Fruit fly (Drosophila melanogaster) whole organism, embryonic: ENCODE measurements around the gene Iru.

Source experiments
- Blimp-1 ChIP-seq: fragments of 200-800 bp; sonication (Bioruptor generic); optimal IDR thresholded peaks from 3 replicates; lab custom pipeline; 2018; ENCODE audit warnings: missing biosample characterization, missing genetic modification characterization, mild to moderate bottlenecking, moderate library complexity, missing genetic modification reagents
- BtbVII ChIP-seq: fragments of 200-800 bp; sonication (Bioruptor generic); optimal IDR thresholded peaks from 3 replicates; lab custom pipeline; 2017; ENCODE audit warnings: missing biosample characterization, mild to moderate bottlenecking, missing genetic modification characterization
- CG10979 ChIP-seq: fragments of 200-800 bp; sonication (Bioruptor generic); optimal IDR thresholded peaks from 2 replicates; lab custom pipeline; 2018; ENCODE audit warnings: missing biosample characterization, mild to moderate bottlenecking, missing genetic modification characterization, moderate library complexity
- CG11085 ChIP-seq: fragments of 200-800 bp; sonication (Bioruptor generic); IDR thresholded peaks from 2 replicates; pipeline ENCODE4 v1.3.6; 2022; ENCODE audit warnings: missing biosample characterization, missing genetic modification characterization
- CG1233 ChIP-seq: fragments of 200-800 bp; sonication (Bioruptor generic); optimal IDR thresholded peaks from 4 replicates; lab custom pipeline; 2018; ENCODE audit warnings: missing biosample characterization, mild to moderate bottlenecking, missing genetic modification characterization
- CG17359 ChIP-seq: fragments of 200-800 bp; sonication (Bioruptor generic); optimal IDR thresholded peaks from 3 replicates; lab custom pipeline; 2018; ENCODE audit warnings: missing biosample characterization, mild to moderate bottlenecking, missing genetic modification characterization, moderate library complexity
- CG30020 ChIP-seq: fragments of 200-800 bp; optimal IDR thresholded peaks from 2 replicates; lab custom pipeline; 2019; ENCODE audit warnings: missing biosample characterization, mild to moderate bottlenecking, missing genetic modification characterization, moderate library complexity
- CG3163 ChIP-seq: fragments of 200-800 bp; sonication (Bioruptor generic); optimal IDR thresholded peaks from 3 replicates; lab custom pipeline; 2016; ENCODE audit warnings: missing biosample characterization, missing genetic modification characterization
- CG32532 ChIP-seq: fragments of 200-800 bp; sonication (Bioruptor generic); IDR thresholded peaks from 2 replicates; pipeline ENCODE4 v1.3.6; 2022; ENCODE audit warnings: missing biosample characterization, missing genetic modification characterization
- CG3281 ChIP-seq: fragments of 200-800 bp; sonication (Bioruptor generic); optimal IDR thresholded peaks from 3 replicates; lab custom pipeline; 2017; ENCODE audit warnings: missing biosample characterization, mild to moderate bottlenecking, missing genetic modification characterization
- CG3407 ChIP-seq: fragments of 200-800 bp; sonication (Bioruptor generic); optimal IDR thresholded peaks from 2 replicates; lab custom pipeline; 2018; ENCODE audit warnings: missing biosample characterization, mild to moderate bottlenecking, missing genetic modification characterization
- CG4617 ChIP-seq: fragments of 200-800 bp; sonication (Bioruptor generic); optimal IDR thresholded peaks from 3 replicates; lab custom pipeline; 2016; ENCODE audit warnings: missing biosample characterization, missing genetic modification characterization, borderline replicate concordance
- CG4820 ChIP-seq: fragments of 200-800 bp; sonication (Bioruptor generic); optimal IDR thresholded peaks from 3 replicates; lab custom pipeline; 2016; ENCODE audit warnings: missing biosample characterization, missing genetic modification characterization
- CG6654 ChIP-seq: fragments of 200-800 bp; sonication (Bioruptor generic); optimal IDR thresholded peaks from 2 replicates; lab custom pipeline; 2017; ENCODE audit warnings: missing biosample characterization, mild to moderate bottlenecking, missing genetic modification characterization
- CG6813 ChIP-seq: fragments of 200-800 bp; sonication (Bioruptor generic); optimal IDR thresholded peaks from 2 replicates; lab custom pipeline; 2017; ENCODE audit warnings: missing biosample characterization, missing genetic modification characterization, mild to moderate bottlenecking, moderate library complexity, missing genetic modification reagents
- CG7928 ChIP-seq: fragments of 200-800 bp; sonication (Bioruptor generic); optimal IDR thresholded peaks from 2 replicates; lab custom pipeline; 2017; ENCODE audit warnings: missing biosample characterization, mild to moderate bottlenecking, missing genetic modification characterization
- CG8924 ChIP-seq: fragments of 200-800 bp; optimal IDR thresholded peaks from 3 replicates; lab custom pipeline; 2019; ENCODE audit warnings: missing biosample characterization, mild to moderate bottlenecking, missing genetic modification characterization, moderate library complexity
- Camta ChIP-seq: fragments of 200-800 bp; sonication (Bioruptor generic); optimal IDR thresholded peaks from 2 replicates; lab custom pipeline; 2016; ENCODE audit warnings: missing biosample characterization, missing genetic modification characterization
- CrebB ChIP-seq: fragments of 200-800 bp; sonication (Bioruptor generic); optimal IDR thresholded peaks from 3 replicates; lab custom pipeline; 2018; ENCODE audit warnings: missing biosample characterization, mild to moderate bottlenecking, missing genetic modification characterization
- Deaf1 ChIP-seq: fragments of 200-800 bp; optimal IDR thresholded peaks from 3 replicates; lab custom pipeline; 2019; ENCODE audit warnings: missing biosample characterization, mild to moderate bottlenecking, missing genetic modification characterization, moderate library complexity
- Dek ChIP-seq: fragments of 200-800 bp; sonication (Bioruptor generic); optimal IDR thresholded peaks from 3 replicates; lab custom pipeline; 2019; ENCODE audit warnings: missing biosample characterization, mild to moderate bottlenecking, missing genetic modification characterization, moderate library complexity
- Dref ChIP-seq: fragments of 200-800 bp; sonication (Bioruptor generic); IDR thresholded peaks from 2 replicates; pipeline ENCODE4 v1.3.6; 2022; ENCODE audit warnings: missing biosample characterization, missing genetic modification characterization
- ERR ChIP-seq: fragments of 200-800 bp; sonication (Bioruptor generic); optimal IDR thresholded peaks from 2 replicates; lab custom pipeline; 2016; ENCODE audit warnings: missing biosample characterization, missing genetic modification characterization
- Hmr ChIP-seq: fragments of 200-800 bp; sonication (Bioruptor generic); optimal IDR thresholded peaks from 3 replicates; lab custom pipeline; 2017; ENCODE audit warnings: mild to moderate bottlenecking, missing biosample characterization, missing genetic modification reagents, missing genetic modification characterization
- Hmx ChIP-seq: fragments of 200-800 bp; sonication (Bioruptor generic); optimal IDR thresholded peaks from 2 replicates; lab custom pipeline; 2016; ENCODE audit warnings: missing biosample characterization, missing genetic modification characterization
- MESR4 ChIP-seq: fragments of 200-800 bp; sonication (Bioruptor generic); optimal IDR thresholded peaks from 2 replicates; lab custom pipeline; 2018; ENCODE audit warnings: missing biosample characterization, mild to moderate bottlenecking, missing genetic modification characterization, moderate library complexity
- Rfx ChIP-seq: fragments of 200-800 bp; sonication (Bioruptor generic); IDR thresholded peaks from 2 replicates; pipeline ENCODE4 v1.3.6; 2022; ENCODE audit warnings: missing biosample characterization, missing genetic modification characterization
- Side ChIP-seq: fragments of 200-800 bp; sonication (Bioruptor generic); optimal IDR thresholded peaks from 2 replicates; lab custom pipeline; 2016; ENCODE audit warnings: missing biosample characterization, missing genetic modification characterization
- Sry-β ChIP-seq: fragments of 200-800 bp; sonication (Bioruptor generic); optimal IDR thresholded peaks from 2 replicates; lab custom pipeline; 2018; ENCODE audit warnings: missing biosample characterization, mild to moderate bottlenecking, missing genetic modification characterization, moderate library complexity
- Vsx1 ChIP-seq: fragments of 200-800 bp; sonication (Bioruptor generic); optimal IDR thresholded peaks from 2 replicates; lab custom pipeline; 2017; ENCODE audit warnings: missing biosample characterization, mild to moderate bottlenecking, missing genetic modification characterization, missing genetic modification reagents
- abd-A ChIP-seq: fragments of 200-800 bp; sonication (Bioruptor generic); optimal IDR thresholded peaks from 3 replicates; lab custom pipeline; 2019; ENCODE audit warnings: missing biosample characterization, mild to moderate bottlenecking, missing genetic modification characterization, moderate library complexity
- ara ChIP-seq: fragments of 200-800 bp; sonication (Bioruptor generic); IDR thresholded peaks from 2 replicates; pipeline ENCODE4 v1.3.6; 2022; ENCODE audit warnings: missing biosample characterization, missing genetic modification characterization
- ash1 ChIP-seq: fragments of 200-800 bp; sonication (Bioruptor generic); optimal IDR thresholded peaks from 2 replicates; lab custom pipeline; 2018; ENCODE audit warnings: missing biosample characterization, mild to moderate bottlenecking, missing genetic modification characterization
- cwo ChIP-seq: fragments of 200-800 bp; sonication (Bioruptor generic); optimal IDR thresholded peaks from 3 replicates; lab custom pipeline; 2017; ENCODE audit warnings: missing biosample characterization, missing genetic modification characterization, mild to moderate bottlenecking, moderate library complexity, missing genetic modification reagents
- eve ChIP-seq, 2 experiments: fragments of >200 bp; optimal IDR thresholded peaks; 2 replicates each; lab custom pipeline; 2017; ENCODE audit warnings: missing biosample characterization in 2 of 2, missing genetic modification characterization in 2 of 2
- fd96Cb ChIP-seq: fragments of 200-800 bp; sonication (Bioruptor generic); optimal IDR thresholded peaks from 2 replicates; lab custom pipeline; 2018; ENCODE audit warnings: missing biosample characterization, mild to moderate bottlenecking, missing genetic modification characterization, moderate library complexity
- gem ChIP-seq: fragments of 200-800 bp; sonication (Bioruptor generic); optimal IDR thresholded peaks from 2 replicates; lab custom pipeline; 2019; ENCODE audit warnings: missing biosample characterization, mild to moderate bottlenecking, missing genetic modification characterization, moderate library complexity
- gfzf ChIP-seq: fragments of 200-800 bp; sonication (Bioruptor generic); optimal IDR thresholded peaks from 2 replicates; lab custom pipeline; 2016; ENCODE audit warnings: missing biosample characterization, mild to moderate bottlenecking, missing genetic modification characterization, moderate library complexity
- grn ChIP-seq: fragments of 200-800 bp; sonication (Bioruptor generic); optimal IDR thresholded peaks from 3 replicates; lab custom pipeline; 2017; ENCODE audit warnings: missing biosample characterization, missing genetic modification characterization
- kay ChIP-seq: fragments of 200-800 bp; sonication (Bioruptor generic); optimal IDR thresholded peaks from 2 replicates; lab custom pipeline; 2016; ENCODE audit warnings: missing biosample characterization, missing genetic modification characterization
- lola ChIP-seq, 3 experiments: fragments of >200 bp in 2 of 3; fragments of 200-800 bp in 1 of 3; sonication (Bioruptor generic) in 1 of 3; optimal IDR thresholded peaks; 2 replicates each; lab custom pipeline; 2017 to 2019; ENCODE audit warnings: missing biosample characterization in 3 of 3, missing genetic modification characterization in 3 of 3, mild to moderate bottlenecking in 1 of 3, moderate library complexity in 1 of 3
- pzg ChIP-seq: fragments of 200-800 bp; sonication (Bioruptor generic); optimal IDR thresholded peaks from 3 replicates; lab custom pipeline; 2018; ENCODE audit warnings: missing biosample characterization, mild to moderate bottlenecking, missing genetic modification characterization, moderate library complexity
- sd ChIP-seq: fragments of 200-800 bp; sonication (Bioruptor generic); optimal IDR thresholded peaks from 3 replicates; lab custom pipeline; 2018; ENCODE audit warnings: missing biosample characterization, mild to moderate bottlenecking, missing genetic modification characterization, moderate library complexity
- sqz ChIP-seq: fragments of 200-800 bp; sonication (Bioruptor generic); optimal IDR thresholded peaks from 3 replicates; lab custom pipeline; 2018; ENCODE audit warnings: missing biosample characterization, mild to moderate bottlenecking, missing genetic modification characterization
- tin ChIP-seq: fragments of 200-800 bp; sonication (Bioruptor generic); optimal IDR thresholded peaks from 3 replicates; lab custom pipeline; 2016; ENCODE audit warnings: missing biosample characterization, missing genetic modification characterization
- tio ChIP-seq: fragments of 200-800 bp; sonication (Bioruptor generic); optimal IDR thresholded peaks from 2 replicates; lab custom pipeline; 2017; ENCODE audit warnings: missing biosample characterization, missing genetic modification characterization, inconsistent platforms
- unc-4 ChIP-seq: fragments of 200-800 bp; sonication (Bioruptor generic); IDR thresholded peaks from 2 replicates; pipeline ENCODE4 v1.3.6; 2022; ENCODE audit warnings: missing biosample characterization, missing genetic modification characterization; ENCODE audit not compliant: partially characterized antibody

Gene Iru

DNA sequence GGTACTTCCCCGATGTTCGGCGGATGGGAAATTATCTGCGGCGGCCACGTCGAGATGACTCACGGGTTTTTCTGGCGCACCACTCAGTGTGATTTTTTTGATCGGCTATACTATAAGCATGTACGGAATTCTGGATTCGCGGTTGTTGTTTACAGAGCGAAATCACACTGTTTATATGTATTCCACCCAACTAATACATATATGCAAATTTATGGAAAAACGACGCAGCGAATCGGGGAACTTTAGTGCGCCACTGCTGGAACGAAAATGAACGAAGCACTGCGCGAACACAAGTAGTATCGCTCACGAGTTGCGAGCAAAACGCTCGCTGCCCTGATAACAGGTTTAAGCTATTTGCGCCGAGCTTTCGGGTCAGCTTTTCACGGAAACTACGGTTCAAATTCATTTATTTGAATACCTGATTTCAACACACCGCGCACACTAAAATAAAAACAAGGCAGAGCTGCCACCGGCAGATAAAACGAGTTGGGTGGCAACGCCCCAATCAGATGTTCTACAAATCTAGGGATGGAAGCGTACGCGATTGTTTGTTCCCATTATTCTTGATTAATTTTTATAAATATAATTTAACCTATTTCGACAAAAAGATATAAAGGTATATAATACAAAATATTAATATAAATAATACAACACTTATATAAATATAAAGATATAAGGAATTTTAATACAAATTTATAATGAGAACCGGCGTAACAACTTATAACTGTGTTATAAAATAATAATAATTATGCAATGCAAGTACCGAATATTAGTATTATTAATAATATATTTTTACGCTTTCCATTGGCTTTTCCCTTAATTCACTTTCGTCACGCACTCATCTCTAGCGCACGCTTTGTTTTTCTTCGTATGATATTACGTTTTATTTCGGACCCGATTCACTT lies 41.6 kb downstream of the Iru start, which contains the start of gene Rel (continued):
- TF ChIP-seq Camta (GFP tag; lab: Kevin White, UChicago) (no peak), lola (GFP tag; optimal IDR thresholded peaks at IDR 0.05; lab: Kevin White, UChicago) (peak in 1 of 3 experiments; percentile 88), Vsx1 (peak; percentile 28), gfzf (peak; percentile 3), CG1233 (peak; percentile 42), CG7928 (GFP tag; lab: Kevin White, UChicago) (peak; percentile 70), sd (tag; lab: Kevin White, UChicago) (peak; percentile 96), CG3281 (GFP tag; lab: Kevin White, UChicago) (peak; percentile 78), Blimp-1 (peak; percentile 83), CG8924 (tag; lab: Kevin White, UChicago) (peak; percentile 87), tio (GFP tag; lab: Kevin White, UChicago) (peak; percentile 43), sqz (GFP tag; lab: Kevin White, UChicago) (peak; percentile 49), fd96Cb (tag; lab: Kevin White, UChicago) (peak; percentile 67), CG3407 (GFP tag; lab: Kevin White, UChicago) (no peak), abd-A (tag; lab: Kevin White, UChicago) (peak; percentile 83), CG4617 (GFP tag; lab: Kevin White, UChicago) (peak; percentile 29), grn (no peak), CG6813 (peak; percentile 39), CG10979 (tag; lab: Kevin White, UChicago) (peak; percentile 74), CG32532 (GFP tag; lab: Robert Waterston, UW) (no peak), eve (GFP tag; optimal IDR thresholded peaks at IDR 0.05; lab: Kevin White, UChicago) (no peak), Side (peak; percentile 45), kay (GFP tag; lab: Kevin White, UChicago) (peak; percentile 82), CG11085 (GFP tag; lab: Robert Waterston, UW) (no peak), Deaf1 (tag; lab: Kevin White, UChicago) (peak; percentile 98), Hmx (GFP tag; lab: Kevin White, UChicago) (no peak), Rfx (GFP tag; lab: Robert Waterston, UW) (no peak), Hmr (peak; percentile 34), CG17359 (tag; lab: Kevin White, UChicago) (peak; percentile 66), CG6654 (GFP tag; lab: Kevin White, UChicago) (peak; percentile 26), ash1 (GFP tag; lab: Kevin White, UChicago) (no peak), Dref (no peak), Sry-β (GFP tag; lab: Kevin White, UChicago) (no peak), Dek (tag; lab: Kevin White, UChicago) (peak; percentile 70), MESR4 (GFP tag; lab: Kevin White, UChicago) (peak; percentile 27), unc-4 (GFP tag; lab: Robert Waterston, UW) (no peak), tin (GFP tag; lab: Kevin White, UChicago) (peak; percentile 63), CG3163 (GFP tag; lab: Kevin White, UChicago) (no peak), pzg (GFP tag; lab: Kevin White, UChicago) (peak; percentile 67), BtbVII (GFP tag; lab: Kevin White, UChicago) (peak; percentile 18), ara (GFP tag; lab: Robert Waterston, UW) (no peak), CrebB (tag; lab: Kevin White, UChicago) (peak; percentile 67), CG4820 (GFP tag; lab: Kevin White, UChicago) (peak; percentile 42), gem (peak; percentile 89), cwo (GFP tag; lab: Kevin White, UChicago) (peak; percentile 62), CG30020 (tag; lab: Kevin White, UChicago) (peak; percentile 69), ERR (GFP tag; lab: Kevin White, UChicago) (no peak)
